Fruit fly (Drosophila melanogaster) whole organism, wandering third instar larva: ENCODE results near the gene His2Av.

Experiments used
- CG32264 ChIP-seq: fragments of 200-800 bp; sonication (Bioruptor generic); optimal IDR thresholded peaks from 2 replicates; lab custom pipeline; 2016; ENCODE audit warnings: missing biosample characterization, missing genetic modification characterization
- CG9705 ChIP-seq: fragments of 200-800 bp; sonication (Bioruptor generic); optimal IDR thresholded peaks from 2 replicates; lab custom pipeline; 2018; ENCODE audit warnings: missing biosample characterization, mild to moderate bottlenecking, missing genetic modification characterization
- Dfd ChIP-seq: fragments of >200 bp; optimal IDR thresholded peaks from 2 replicates; lab custom pipeline; 2017; ENCODE audit warnings: missing biosample characterization, missing genetic modification characterization
- Dif ChIP-seq: fragments of 200-275, 200-300 bp; sonication (Bioruptor generic); optimal IDR thresholded peaks from 2 replicates; lab custom pipeline; 2018; ENCODE audit warnings: missing biosample characterization, missing genetic modification characterization; ENCODE audit not compliant: partially characterized antibody
- HLH106 ChIP-seq: fragments of 200-800 bp; optimal IDR thresholded peaks from 3 replicates; lab custom pipeline; 2019; ENCODE audit warnings: missing biosample characterization, mild to moderate bottlenecking, missing genetic modification characterization, moderate library complexity
- Myc ChIP-seq: fragments of >200 bp; optimal IDR thresholded peaks from 2 replicates; lab custom pipeline; 2017
- N ChIP-seq: fragments of >200 bp; optimal IDR thresholded peaks from 2 replicates; lab custom pipeline; 2018; ENCODE audit warnings: missing biosample characterization, missing external identifiers, missing genetic modification characterization
- OdsH ChIP-seq: fragments of 200-800 bp; sonication (Bioruptor generic); optimal IDR thresholded peaks from 2 replicates; lab custom pipeline; 2016; ENCODE audit warnings: missing biosample characterization, mild to moderate bottlenecking, missing genetic modification characterization
- Sp1 ChIP-seq: fragments of 200-800 bp; sonication (Bioruptor generic); optimal IDR thresholded peaks from 3 replicates; lab custom pipeline; 2019; ENCODE audit warnings: missing biosample characterization, mild to moderate bottlenecking, missing genetic modification characterization, moderate library complexity
- lola ChIP-seq: fragments of >200 bp; optimal IDR thresholded peaks from 2 replicates; lab custom pipeline; 2017; ENCODE audit warnings: missing biosample characterization, missing genetic modification characterization
- pan ChIP-seq: fragments of >200 bp; optimal IDR thresholded peaks from 2 replicates; lab custom pipeline; 2017
- rgr ChIP-seq: fragments of 200-800 bp; sonication (Bioruptor generic); optimal IDR thresholded peaks from 3 replicates; lab custom pipeline; 2016; ENCODE audit warnings: missing biosample characterization, mild to moderate bottlenecking, missing genetic modification characterization
- woc ChIP-seq: sonication (Bioruptor generic); optimal IDR thresholded peaks from 2 replicates; lab custom pipeline; 2016; ENCODE audit warnings: missing biosample characterization, mild to moderate bottlenecking, missing genetic modification characterization

dm6 chr3R:26876851-26877250 is 10.1 kb downstream of the His2Av start:
- TF ChIP-seq CG32264 (GFP tag; lab: Kevin White, UChicago) (no peak), N (GFP tag; lab: Kevin White, UChicago) (no peak), pan (no peak), lola (GFP tag; lab: Kevin White, UChicago) (no peak), rgr (no peak), Dif (GFP tag; lab: Kevin White, UChicago) (no peak), OdsH (GFP tag; lab: Kevin White, UChicago) (no peak), woc (GFP tag; lab: Kevin White, UChicago) (no peak), CG9705 (no peak), HLH106 (tag; lab: Kevin White, UChicago) (no peak), Dfd (GFP tag; lab: Kevin White, UChicago) (no peak), Sp1 (GFP tag; lab: Kevin White, UChicago) (no peak), Myc (lab: Kevin White, UChicago) (no peak)
